Fruit fly (Drosophila melanogaster) whole organism, embryonic: Measurements from ENCODE around the gene CG14400.

Experiments
- Atf6 ChIP-seq: fragments of 200-800 bp; sonication (Bioruptor generic); IDR thresholded peaks from 2 replicates; pipeline ENCODE4 v1.3.6; 2022; ENCODE audit warnings: missing biosample characterization, missing genetic modification characterization
- B-H2 ChIP-seq: fragments of 200-800 bp; sonication (Bioruptor generic); optimal IDR thresholded peaks from 2 replicates; lab custom pipeline; 2018; ENCODE audit warnings: missing biosample characterization, mild to moderate bottlenecking, missing genetic modification characterization
- CG10321 ChIP-seq: fragments of 200-800 bp; sonication (Bioruptor generic); IDR thresholded peaks from 2 replicates; pipeline ENCODE4 v1.3.6; 2022; ENCODE audit warnings: missing biosample characterization, missing genetic modification characterization
- CG10543 ChIP-seq: fragments of 200-800 bp; sonication (Bioruptor generic); optimal IDR thresholded peaks from 3 replicates; lab custom pipeline; 2017; ENCODE audit warnings: missing biosample characterization, mild to moderate bottlenecking, missing genetic modification characterization, moderate library complexity
- CG11504 ChIP-seq: fragments of 200-800 bp; sonication (Bioruptor generic); optimal IDR thresholded peaks from 3 replicates; lab custom pipeline; 2019; ENCODE audit warnings: missing biosample characterization, mild to moderate bottlenecking, missing genetic modification characterization, moderate library complexity
- CG11696 ChIP-seq: fragments of 200-800 bp; sonication (Bioruptor generic); IDR thresholded peaks from 2 replicates; pipeline ENCODE4 v1.3.6; 2022; ENCODE audit warnings: missing biosample characterization, missing genetic modification characterization
- CG13287 ChIP-seq: fragments of 200-800 bp; sonication (Bioruptor generic); IDR thresholded peaks from 2 replicates; pipeline ENCODE4 v1.3.6; 2022; ENCODE audit warnings: missing biosample characterization, missing genetic modification characterization; ENCODE audit not compliant: partially characterized antibody
- CG13296 ChIP-seq: fragments of 200-800 bp; sonication (Bioruptor generic); optimal IDR thresholded peaks from 3 replicates; lab custom pipeline; 2018; ENCODE audit warnings: missing biosample characterization, mild to moderate bottlenecking, missing genetic modification characterization
- CG13424 ChIP-seq: fragments of 200-800 bp; sonication (Bioruptor generic); optimal IDR thresholded peaks from 2 replicates; lab custom pipeline; 2019; ENCODE audit warnings: missing biosample characterization, mild to moderate bottlenecking, missing genetic modification characterization, moderate library complexity
- CG14014 ChIP-seq: fragments of 200-800 bp; sonication (Bioruptor generic); IDR thresholded peaks from 2 replicates; pipeline ENCODE4 v1.3.6; 2022; ENCODE audit warnings: missing biosample characterization, missing genetic modification characterization
- CG16863 ChIP-seq: fragments of 200-800 bp; sonication (Bioruptor generic); optimal IDR thresholded peaks from 3 replicates; lab custom pipeline; 2016; ENCODE audit warnings: missing biosample characterization, missing genetic modification characterization
- CG17385 ChIP-seq: fragments of 200-800 bp; sonication (Bioruptor generic); optimal IDR thresholded peaks from 3 replicates; lab custom pipeline; 2018; ENCODE audit warnings: missing biosample characterization, mild to moderate bottlenecking, missing genetic modification characterization
- CG17912 ChIP-seq: fragments of 200-800 bp; sonication (Bioruptor generic); optimal IDR thresholded peaks from 2 replicates; lab custom pipeline; 2018; ENCODE audit warnings: missing biosample characterization, mild to moderate bottlenecking, missing genetic modification characterization
- CG2120 ChIP-seq: fragments of 200-800 bp; sonication (Bioruptor generic); optimal IDR thresholded peaks from 3 replicates; lab custom pipeline; 2016; ENCODE audit warnings: missing biosample characterization, missing genetic modification characterization
- CG2129 ChIP-seq: fragments of 200-800 bp; sonication (Bioruptor generic); IDR thresholded peaks from 2 replicates; pipeline ENCODE4 v1.3.6; 2022; ENCODE audit warnings: missing biosample characterization, missing genetic modification characterization; ENCODE audit not compliant: partially characterized antibody
- CG2678 ChIP-seq: fragments of 200-800 bp; sonication (Bioruptor generic); optimal IDR thresholded peaks from 3 replicates; lab custom pipeline; 2019; ENCODE audit warnings: missing biosample characterization, mild to moderate bottlenecking, missing genetic modification characterization, moderate library complexity
- CG31388 ChIP-seq: fragments of 200-800 bp; sonication (Bioruptor generic); optimal IDR thresholded peaks from 2 replicates; lab custom pipeline; 2016; ENCODE audit warnings: missing biosample characterization, missing genetic modification characterization
- CG3163 ChIP-seq: fragments of 200-800 bp; sonication (Bioruptor generic); optimal IDR thresholded peaks from 3 replicates; lab custom pipeline; 2016; ENCODE audit warnings: missing biosample characterization, missing genetic modification characterization
- CG32532 ChIP-seq: fragments of 200-800 bp; sonication (Bioruptor generic); IDR thresholded peaks from 2 replicates; pipeline ENCODE4 v1.3.6; 2022; ENCODE audit warnings: missing biosample characterization, missing genetic modification characterization
- CG3847 ChIP-seq: fragments of 200-800 bp; sonication (Bioruptor generic); IDR thresholded peaks from 2 replicates; pipeline ENCODE4 v1.3.6; 2022; ENCODE audit warnings: missing biosample characterization, missing genetic modification characterization
- CG6175 ChIP-seq: fragments of 200-800 bp; sonication (Bioruptor generic); IDR thresholded peaks from 3 replicates; pipeline ENCODE4 v1.3.6; 2022; ENCODE audit warnings: missing biosample characterization, missing genetic modification characterization
- CG7786 ChIP-seq: fragments of 200-800 bp; sonication (Bioruptor generic); optimal IDR thresholded peaks from 2 replicates; lab custom pipeline; 2016; ENCODE audit warnings: missing biosample characterization, missing genetic modification characterization
- CG7839 ChIP-seq: fragments of 200-800 bp; sonication (Bioruptor generic); optimal IDR thresholded peaks from 3 replicates; lab custom pipeline; 2018; ENCODE audit warnings: missing biosample characterization, mild to moderate bottlenecking, missing genetic modification characterization, moderate library complexity
- CG8478 ChIP-seq: fragments of >200 bp; optimal IDR thresholded peaks from 2 replicates; lab custom pipeline; 2018
- CG9817 ChIP-seq: fragments of 200-800 bp; sonication (Bioruptor generic); optimal IDR thresholded peaks from 2 replicates; lab custom pipeline; 2018; ENCODE audit warnings: missing biosample characterization, mild to moderate bottlenecking, missing genetic modification characterization, moderate library complexity
- CG9932 ChIP-seq: fragments of 200-800 bp; sonication (Bioruptor generic); IDR thresholded peaks from 2 replicates; pipeline ENCODE4 v1.3.6; 2022; ENCODE audit warnings: missing biosample characterization, missing genetic modification characterization
- D19A ChIP-seq: fragments of 200-800 bp; optimal IDR thresholded peaks from 3 replicates; lab custom pipeline; 2019; ENCODE audit warnings: missing biosample characterization, mild to moderate bottlenecking, missing genetic modification characterization, moderate library complexity
- HLHmδ ChIP-seq: fragments of 200-800 bp; sonication (Bioruptor generic); optimal IDR thresholded peaks from 2 replicates; lab custom pipeline; 2018; ENCODE audit warnings: missing biosample characterization, mild to moderate bottlenecking, missing genetic modification characterization, moderate library complexity
- MBD-R2 ChIP-seq: fragments of 200-800 bp; sonication (Bioruptor generic); IDR thresholded peaks from 2 replicates; pipeline ENCODE4 v1.3.6; 2022; ENCODE audit warnings: missing biosample characterization, missing genetic modification characterization
- MTF-1 ChIP-seq: fragments of 200-800 bp; sonication (Bioruptor generic); optimal IDR thresholded peaks from 2 replicates; lab custom pipeline; 2018; ENCODE audit warnings: missing biosample characterization, mild to moderate bottlenecking, missing genetic modification characterization, borderline replicate concordance
- Med ChIP-seq: fragments of 200-800 bp; sonication (Bioruptor generic); peaks from one replicate; lab custom pipeline; 2016; ENCODE audit warnings: missing biosample characterization, missing genetic modification characterization, mild to moderate bottlenecking, inconsistent platforms, moderate library complexity
- Nf-YC ChIP-seq: fragments of 200-800 bp; optimal IDR thresholded peaks from 3 replicates; lab custom pipeline; 2019; ENCODE audit warnings: missing biosample characterization, mild to moderate bottlenecking, missing genetic modification characterization, moderate library complexity
- Rx ChIP-seq: fragments of 200-800 bp; sonication (Bioruptor generic); IDR thresholded peaks from 2 replicates; pipeline ENCODE4 v1.3.6; 2022; ENCODE audit warnings: missing biosample characterization, missing genetic modification characterization
- Tbp ChIP-seq: fragments of >200 bp; optimal IDR thresholded peaks from 2 replicates; lab custom pipeline; 2018; ENCODE audit warnings: missing biosample characterization, missing genetic modification characterization
- amos ChIP-seq: fragments of 200-800 bp; sonication (Bioruptor generic); IDR thresholded peaks from 2 replicates; pipeline ENCODE4 v1.3.6; 2022; ENCODE audit warnings: missing biosample characterization, missing genetic modification characterization; ENCODE audit not compliant: partially characterized antibody
- aop ChIP-seq: fragments of 200-800 bp; sonication (Bioruptor generic); IDR thresholded peaks from 2 replicates; pipeline ENCODE4 v1.3.6; 2022; ENCODE audit warnings: missing biosample characterization, missing genetic modification characterization
- ato ChIP-seq: fragments of 200-800 bp; sonication (Bioruptor generic); IDR thresholded peaks from 2 replicates; pipeline ENCODE4 v1.3.6; 2022; ENCODE audit warnings: missing biosample characterization, missing genetic modification characterization; ENCODE audit not compliant: partially characterized antibody
- crp ChIP-seq, 2 experiments: fragments of 200-800 bp; sonication (Bioruptor generic); optimal IDR thresholded peaks; 2 replicates in 1 of 2; 3 replicates in 1 of 2; lab custom pipeline; 2017; ENCODE audit warnings: missing biosample characterization in 2 of 2, missing genetic modification characterization in 2 of 2, mild to moderate bottlenecking in 1 of 2, moderate library complexity in 1 of 2
- dysf ChIP-seq: fragments of 200-800 bp; sonication (Bioruptor generic); IDR thresholded peaks from 3 replicates; pipeline ENCODE4 v1.3.6; 2022; ENCODE audit warnings: missing biosample characterization, missing genetic modification characterization
- exex ChIP-seq: fragments of 200-800 bp; sonication (Bioruptor generic); optimal IDR thresholded peaks from 4 replicates; lab custom pipeline; 2018; ENCODE audit warnings: missing biosample characterization, mild to moderate bottlenecking, missing genetic modification characterization, moderate library complexity
- fd3F ChIP-seq: fragments of 200-800 bp; sonication (Bioruptor generic); optimal IDR thresholded peaks from 2 replicates; lab custom pipeline; 2018; ENCODE audit warnings: missing biosample characterization, mild to moderate bottlenecking, missing genetic modification characterization, moderate library complexity
- ftz-f1 ChIP-seq: fragments of 200-800 bp; sonication (Bioruptor generic); optimal IDR thresholded peaks from 2 replicates; lab custom pipeline; 2016; ENCODE audit warnings: missing biosample characterization, missing genetic modification characterization
- lbe ChIP-seq: fragments of 200-800 bp; sonication (Bioruptor generic); optimal IDR thresholded peaks from 2 replicates; lab custom pipeline; 2016; ENCODE audit warnings: missing biosample characterization, mild to moderate bottlenecking, missing genetic modification characterization
- row ChIP-seq: fragments of 200-800 bp; sonication (Bioruptor generic); IDR thresholded peaks from 3 replicates; pipeline ENCODE4 v1.3.6; 2022; ENCODE audit warnings: missing biosample characterization, missing genetic modification characterization
- so ChIP-seq: fragments of 200-800 bp; sonication (Bioruptor generic); IDR thresholded peaks from 3 replicates; pipeline ENCODE4 v1.3.6; 2022; ENCODE audit warnings: missing biosample characterization, missing genetic modification characterization
- sob ChIP-seq: fragments of 200-800 bp; sonication (Bioruptor generic); IDR thresholded peaks from 2 replicates; pipeline ENCODE4 v1.3.6; 2022; ENCODE audit warnings: missing biosample characterization, missing genetic modification characterization
- sug ChIP-seq: fragments of 200-800 bp; optimal IDR thresholded peaks from 2 replicates; lab custom pipeline; 2019; ENCODE audit warnings: missing biosample characterization, mild to moderate bottlenecking, missing genetic modification characterization, moderate library complexity
- tna ChIP-seq: fragments of 200-800 bp; sonication (Bioruptor generic); IDR thresholded peaks from 2 replicates; pipeline ENCODE4 v1.3.6; 2022; ENCODE audit warnings: missing biosample characterization, missing genetic modification characterization; ENCODE audit not compliant: partially characterized antibody
- trem ChIP-seq: fragments of 200-800 bp; optimal IDR thresholded peaks from 3 replicates; lab custom pipeline; 2019; ENCODE audit warnings: missing biosample characterization, mild to moderate bottlenecking, missing genetic modification characterization, moderate library complexity

CG14400 gene

dm6 chr2L:20829755-20830396, 27.8 kb downstream of the CG14400 start (continued):
- TF ChIP-seq aop (GFP tag; lab: Robert Waterston, UW) (no peak), CG7786 (GFP tag; lab: Kevin White, UChicago) (no peak), ato (GFP tag; lab: Robert Waterston, UW) (no peak), exex (tag; lab: Kevin White, UChicago) (peak; percentile 17), sob (GFP tag; lab: Robert Waterston, UW) (peak; percentile 9; the same call in 1 of the 2 replicates), CG2120 (peak; percentile 9), Atf6 (GFP tag; lab: Robert Waterston, UW) (no peak), trem (tag; lab: Kevin White, UChicago) (no peak), Nf-YC (tag; lab: Kevin White, UChicago) (peak; percentile 14), CG14014 (GFP tag; lab: Robert Waterston, UW) (no peak), CG10543 (GFP tag; lab: Kevin White, UChicago) (peak; percentile 14), CG11696 (no peak), CG16863 (GFP tag; lab: Kevin White, UChicago) (no peak), CG11504 (tag; lab: Kevin White, UChicago) (peak; percentile 26), lbe (GFP tag; lab: Kevin White, UChicago) (peak; percentile 33), row (GFP tag; lab: Robert Waterston, UW) (peak; percentile 61), CG9817 (tag; lab: Kevin White, UChicago) (peak; percentile 26), so (GFP tag; lab: Robert Waterston, UW) (0 out of 3 replicates have a peak, but pooled peaks have one; percentile 42), B-H2 (GFP tag; lab: Kevin White, UChicago) (peak; percentile 45), CG6175 (GFP tag; lab: Robert Waterston, UW) (no peak), crp (GFP tag; optimal IDR thresholded peaks at IDR 0.05; lab: Kevin White, UChicago) (peak in 1 of 2 experiments; percentile 77), CG31388 (GFP tag; lab: Kevin White, UChicago) (no peak), CG2678 (tag; lab: Kevin White, UChicago) (peak; percentile 48), ftz-f1 (GFP tag; lab: Kevin White, UChicago) (no peak), Tbp (GFP tag; lab: Kevin White, UChicago) (no peak), sug (peak; percentile 26), CG9932 (GFP tag; lab: Robert Waterston, UW) (peak; percentile 27), amos (GFP tag; lab: Robert Waterston, UW) (no peak), CG13296 (GFP tag; lab: Kevin White, UChicago) (peak; percentile 47), dysf (peak; percentile 13; the same call in 1 of the 3 replicates), CG13287 (GFP tag; lab: Robert Waterston, UW) (peak; percentile 18; the same call in 1 of the 2 replicates), CG7839 (tag; lab: Kevin White, UChicago) (peak; percentile 3), CG10321 (GFP tag; lab: Robert Waterston, UW) (0 out of 2 replicates have a peak, but pooled peaks have one; percentile 8), fd3F (GFP tag; lab: Kevin White, UChicago) (peak; percentile 4), MBD-R2 (GFP tag; lab: Robert Waterston, UW) (peak; percentile 19; the same call in 1 of the 2 replicates), Rx (GFP tag; lab: Robert Waterston, UW) (no peak), HLHmδ (GFP tag; lab: Kevin White, UChicago) (no peak), CG17912 (GFP tag; lab: Kevin White, UChicago) (no peak), CG17385 (GFP tag; lab: Kevin White, UChicago) (no peak), tna (no peak), CG32532 (peak; percentile 22; the same call in 1 of the 2 replicates), Med (peak; percentile 39), CG3847 (GFP tag; lab: Robert Waterston, UW) (no peak), CG2129 (GFP tag; lab: Robert Waterston, UW) (no peak), CG3163 (peak; percentile 86), CG13424 (tag; lab: Kevin White, UChicago) (peak; percentile 30), D19A (tag; lab: Kevin White, UChicago) (peak; percentile 50), CG8478 (lab: Kevin White, UChicago) (no peak), MTF-1 (GFP tag; lab: Kevin White, UChicago) (no peak)
